Worm (Caenorhabditis elegans) whole organism, L1 larva: ENCODE measurements around the gene lgc-27.

Experiments used
- C04F5.9 ChIP-seq: sonication (generic microtip); optimal IDR thresholded peaks from 2 replicates; lab custom pipeline; 2016; ENCODE audit warnings: missing genetic modification characterization, missing compliant biosample characterization
- C16A3.4 ChIP-seq: fragments of 150-350 bp; optimal IDR thresholded peaks from 2 replicates; lab custom pipeline; 2014; ENCODE audit warnings: missing biosample characterization, missing genetic modification characterization
- C34B4.2 ChIP-seq: sonication (generic microtip); optimal IDR thresholded peaks from 2 replicates; lab custom pipeline; 2017; ENCODE audit warnings: mild to moderate bottlenecking, missing genetic modification characterization, missing compliant biosample characterization
- aha-1 ChIP-seq: fragments of 150-350 bp; optimal IDR thresholded peaks from 2 replicates; lab custom pipeline; 2014; ENCODE audit warnings: missing biosample characterization, missing genetic modification characterization
- aly-2 ChIP-seq: fragments of 150-350 bp; optimal IDR thresholded peaks from 2 replicates; lab custom pipeline; 2014; ENCODE audit warnings: missing biosample characterization, missing genetic modification characterization
- blmp-1 ChIP-seq: fragments of 150-350 bp; optimal IDR thresholded peaks from 2 replicates; lab custom pipeline; 2014; ENCODE audit warnings: missing biosample characterization, missing genetic modification characterization
- ceh-63 ChIP-seq: fragments of 200-800 bp; sonication (Bioruptor generic); optimal IDR thresholded peaks from 2 replicates; lab custom pipeline; 2018; ENCODE audit warnings: mild to moderate bottlenecking, missing genetic modification characterization, missing compliant biosample characterization
- ceh-8 ChIP-seq: fragments of 200-800 bp; sonication (Bioruptor generic); optimal IDR thresholded peaks from 2 replicates; lab custom pipeline; 2018; ENCODE audit warnings: mild to moderate bottlenecking, missing genetic modification characterization, moderate library complexity, missing compliant biosample characterization
- ceh-82 ChIP-seq, 3 experiments: fragments of 150-350 bp in 1 of 3; sonication (generic microtip) in 2 of 3; optimal IDR thresholded peaks; 2 replicates each; lab custom pipeline; 2014 to 2017; ENCODE audit warnings: missing biosample characterization in 3 of 3, missing genetic modification characterization in 3 of 3
- ceh-88 ChIP-seq: fragments of 200-800 bp; sonication (Bioruptor generic); IDR thresholded peaks from 2 replicates; pipeline ENCODE4 v1.3.6; 2022; ENCODE audit warnings: missing genetic modification characterization, missing compliant biosample characterization
- ceh-90 ChIP-seq: sonication (generic microtip); optimal IDR thresholded peaks from 2 replicates; lab custom pipeline; 2016; ENCODE audit warnings: missing genetic modification characterization, missing compliant biosample characterization
- ces-1 ChIP-seq: fragments of 150-350 bp; optimal IDR thresholded peaks from 2 replicates; lab custom pipeline; 2014; ENCODE audit warnings: missing biosample characterization, missing genetic modification reagents, missing genetic modification characterization
- dsc-1 ChIP-seq: sonication (generic microtip); optimal IDR thresholded peaks from 2 replicates; lab custom pipeline; 2016; ENCODE audit warnings: mild to moderate bottlenecking, missing genetic modification characterization, missing compliant biosample characterization
- efl-1 ChIP-seq, 4 experiments: fragments of 150-350 bp; optimal IDR thresholded peaks in 3 of 4; peaks in 1 of 4; 1 replicate in 1 of 4; 2 replicates in 3 of 4; lab custom pipeline; 2014; ENCODE audit warnings: missing biosample characterization in 2 of 4, missing genetic modification characterization in 2 of 4, missing genetic modification reagents in 2 of 4
- efl-3 ChIP-seq: fragments of 200-800 bp; sonication (Bioruptor generic); optimal IDR thresholded peaks from 2 replicates; lab custom pipeline; 2018; ENCODE audit warnings: mild to moderate bottlenecking, missing genetic modification characterization, missing compliant biosample characterization
- egl-13 ChIP-seq: sonication (generic microtip); optimal IDR thresholded peaks from 2 replicates; lab custom pipeline; 2016; ENCODE audit warnings: missing genotype, missing genetic modification reagents, missing genetic modification characterization, missing compliant biosample characterization
- fkh-4 ChIP-seq: sonication (generic microtip); optimal IDR thresholded peaks from 2 replicates; lab custom pipeline; 2016; ENCODE audit warnings: missing compliant biosample characterization, missing genetic modification characterization, borderline replicate concordance
- grh-1 ChIP-seq: fragments of 200-800 bp; sonication (Bioruptor generic); IDR thresholded peaks from 2 replicates; pipeline ENCODE4 v1.3.6; 2022; ENCODE audit warnings: missing genetic modification reagents, missing genetic modification characterization, missing compliant biosample characterization
- hlh-17 ChIP-seq: fragments of 200-800 bp; sonication (Bioruptor generic); optimal IDR thresholded peaks from 2 replicates; lab custom pipeline; 2018; ENCODE audit warnings: missing genetic modification characterization, mild to moderate bottlenecking, missing compliant biosample characterization, moderate library complexity, borderline replicate concordance
- hlh-4 ChIP-seq: sonication (generic microtip); optimal IDR thresholded peaks from 2 replicates; lab custom pipeline; 2016; ENCODE audit warnings: mild to moderate bottlenecking, missing genetic modification characterization, missing compliant biosample characterization
- hpl-2 ChIP-seq: fragments of 150-350 bp; optimal IDR thresholded peaks from 2 replicates; lab custom pipeline; 2014; ENCODE audit warnings: missing biosample characterization, missing genetic modification reagents, missing genetic modification characterization
- irx-1 ChIP-seq: sonication (generic microtip); optimal IDR thresholded peaks from 2 replicates; lab custom pipeline; 2016; ENCODE audit warnings: missing genetic modification characterization, missing compliant biosample characterization
- isw-1 ChIP-seq: fragments of 200-800 bp; sonication (Bioruptor generic); IDR thresholded peaks from 2 replicates; pipeline ENCODE4 v1.3.6; 2022; ENCODE audit warnings: missing genetic modification characterization, missing compliant biosample characterization
- jun-1 ChIP-seq: fragments of 150-350 bp; optimal IDR thresholded peaks from 2 replicates; lab custom pipeline; 2014; ENCODE audit warnings: missing biosample characterization, missing genetic modification reagents, missing genetic modification characterization
- lin-15B ChIP-seq: fragments of 150-350 bp; sonication (generic microtip); optimal IDR thresholded peaks from 3 replicates; lab custom pipeline; 2014; ENCODE audit warnings: missing biosample characterization, missing genetic modification characterization
- lin-35 ChIP-seq, 2 experiments: fragments of 150-350 bp; optimal IDR thresholded peaks; 2 replicates each; lab custom pipeline; 2014; ENCODE audit warnings: missing biosample characterization in 2 of 2, missing genetic modification characterization in 2 of 2, missing genetic modification reagents in 2 of 2
- lin-39 ChIP-seq: fragments of 150-350 bp; optimal IDR thresholded peaks from 2 replicates; lab custom pipeline; 2014; ENCODE audit warnings: missing biosample characterization, missing genetic modification reagents, missing genetic modification characterization
- lsy-2 ChIP-seq, 2 experiments: fragments of 150-350 bp; optimal IDR thresholded peaks; 2 replicates each; lab custom pipeline; 2014; ENCODE audit warnings: missing biosample characterization in 2 of 2, missing genetic modification characterization in 2 of 2
- mef-2 ChIP-seq: fragments of 150-350 bp; optimal IDR thresholded peaks from 2 replicates; lab custom pipeline; 2014; ENCODE audit warnings: missing biosample characterization, missing genetic modification characterization
- nhr-11 ChIP-seq: fragments of 150-350 bp; optimal IDR thresholded peaks from 2 replicates; lab custom pipeline; 2014; ENCODE audit warnings: missing biosample characterization, missing genetic modification characterization
- nhr-19 ChIP-seq: fragments of 200-800 bp; sonication (Bioruptor generic); conservative IDR thresholded peaks from 2 replicates; pipeline ENCODE4 v1.3.6; 2022; ENCODE audit warnings: missing genetic modification characterization, missing compliant biosample characterization
- nhr-20 ChIP-seq: sonication (generic microtip); optimal IDR thresholded peaks from 2 replicates; lab custom pipeline; 2016; ENCODE audit warnings: mild to moderate bottlenecking, missing genetic modification characterization, missing compliant biosample characterization
- nhr-237 ChIP-seq: fragments of 150-350 bp; optimal IDR thresholded peaks from 2 replicates; lab custom pipeline; 2014; ENCODE audit warnings: missing biosample characterization, missing genetic modification characterization
- nhr-76 ChIP-seq: sonication (generic microtip); optimal IDR thresholded peaks from 2 replicates; lab custom pipeline; 2017; ENCODE audit warnings: missing biosample characterization, missing genetic modification characterization
- nhr-84 ChIP-seq: sonication (generic microtip); optimal IDR thresholded peaks from 2 replicates; lab custom pipeline; 2017; ENCODE audit warnings: missing biosample characterization, missing genetic modification characterization
- pag-3 ChIP-seq: sonication (generic microtip); optimal IDR thresholded peaks from 2 replicates; lab custom pipeline; 2017; ENCODE audit warnings: missing genetic modification characterization, mild to moderate bottlenecking, missing compliant biosample characterization, antibody characterized with exemption, borderline replicate concordance; ENCODE audit not compliant: insufficient read depth
- pax-3 ChIP-seq: fragments of 200-800 bp; sonication (Bioruptor generic); optimal IDR thresholded peaks from 2 replicates; lab custom pipeline; 2018; ENCODE audit warnings: mild to moderate bottlenecking, missing genetic modification characterization, moderate library complexity, missing compliant biosample characterization
- pqm-1 ChIP-seq: sonication (generic microtip); optimal IDR thresholded peaks from 3 replicates; lab custom pipeline; 2017; ENCODE audit warnings: missing biosample characterization, missing genetic modification characterization
- rnt-1 ChIP-seq: sonication (generic microtip); optimal IDR thresholded peaks from 2 replicates; lab custom pipeline; 2016; ENCODE audit warnings: mild to moderate bottlenecking, missing genetic modification characterization, moderate library complexity, missing compliant biosample characterization
- skn-1 ChIP-seq: fragments of 150-350 bp; optimal IDR thresholded peaks from 2 replicates; lab custom pipeline; 2014; ENCODE audit warnings: missing biosample characterization, missing genetic modification characterization
- snpc-4 ChIP-seq: fragments of 150-350 bp; optimal IDR thresholded peaks from 2 replicates; lab custom pipeline; 2014; ENCODE audit warnings: missing biosample characterization, missing genetic modification characterization
- sox-4 ChIP-seq: sonication (generic microtip); optimal IDR thresholded peaks from 2 replicates; lab custom pipeline; 2016; ENCODE audit warnings: missing genetic modification characterization, missing compliant biosample characterization
- sptf-1 ChIP-seq: fragments of 150-350 bp; optimal IDR thresholded peaks from 2 replicates; lab custom pipeline; 2014; ENCODE audit warnings: missing biosample characterization, missing genetic modification characterization
- tbx-2 ChIP-seq: sonication (generic microtip); optimal IDR thresholded peaks from 2 replicates; lab custom pipeline; 2016; ENCODE audit warnings: missing genetic modification characterization, missing compliant biosample characterization
- unc-130 ChIP-seq: fragments of 150-350 bp; optimal IDR thresholded peaks from 2 replicates; lab custom pipeline; 2017; ENCODE audit warnings: missing biosample characterization, missing genetic modification characterization, inconsistent platforms
- unc-30 ChIP-seq: sonication (generic microtip); optimal IDR thresholded peaks from 2 replicates; lab custom pipeline; 2017; ENCODE audit warnings: missing biosample characterization, missing genetic modification characterization
- unc-62 ChIP-seq: fragments of 150-350 bp; optimal IDR thresholded peaks from 2 replicates; lab custom pipeline; 2014; ENCODE audit warnings: missing biosample characterization, missing genetic modification reagents, missing genetic modification characterization
- unc-86 ChIP-seq: sonication (generic microtip); optimal IDR thresholded peaks from 2 replicates; lab custom pipeline; 2016; ENCODE audit warnings: missing genetic modification characterization, missing compliant biosample characterization
- vab-15 ChIP-seq: sonication (generic microtip); optimal IDR thresholded peaks from 2 replicates; lab custom pipeline; 2017; ENCODE audit warnings: missing genotype, mild to moderate bottlenecking, missing genetic modification characterization, missing compliant biosample characterization
- xbp-1 ChIP-seq: sonication (generic microtip); optimal IDR thresholded peaks from 2 replicates; lab custom pipeline; 2016; ENCODE audit warnings: missing genetic modification characterization, missing compliant biosample characterization
- zag-1 ChIP-seq: fragments of 150-350 bp; optimal IDR thresholded peaks from 2 replicates; lab custom pipeline; 2014; ENCODE audit warnings: missing biosample characterization, missing genetic modification characterization
- ztf-11 ChIP-seq, 2 experiments: sonication (generic microtip); optimal IDR thresholded peaks; 2 replicates each; lab custom pipeline; 2016 to 2017; ENCODE audit warnings: missing genetic modification characterization in 2 of 2, missing biosample characterization in 1 of 2, missing compliant biosample characterization in 1 of 2
- ztf-4 ChIP-seq: fragments of 150-350 bp; optimal IDR thresholded peaks from 2 replicates; lab custom pipeline; 2014; ENCODE audit warnings: missing biosample characterization, missing genetic modification characterization

The lgc-27 gene

ce11 chrII:4698266-4698771, 49.4 kb downstream of the lgc-27 start, which contains the start of the genes rpn-5 and scc-1:
Gene rpn-5 (minus strand): TSS chrII:4698427.
Gene scc-1 (plus strand): TSS chrII:4698721.
- TF ChIP-seq vab-15 (tag; lab: Kevin White, UChicago) (peak; percentile 62), lin-15B (peak; percentile 66), efl-1 (optimal IDR thresholded peaks at IDR 0.05; lab: Kevin White, UChicago) (peak; percentile 93 to 96), efl-1 (GFP tag; optimal IDR thresholded peaks at IDR 0.05 in 1 of 2; lab: Kevin White, UChicago) (peak; percentile 94 to 99), ceh-88 (GFP tag; lab: Robert Waterston, UW) (peak; percentile 22; the same call in 1 of the 2 replicates), ceh-82 (tag; optimal IDR thresholded peaks at IDR 0.05; lab: Kevin White, UChicago) (peak in 2 of 3 experiments; percentile 59 to 81), xbp-1 (tag; lab: Kevin White, UChicago) (peak; percentile 66), ceh-8 (peak; percentile 45), tbx-2 (peak; percentile 67), C34B4.2 (tag; lab: Kevin White, UChicago) (no peak), aha-1 (tag; lab: Kevin White, UChicago) (no peak), ztf-11 (tag; optimal IDR thresholded peaks at IDR 0.05; lab: Kevin White, UChicago) (peak in 1 of 2 experiments; percentile 15), grh-1 (GFP tag; lab: Robert Waterston, UW) (no peak), nhr-76 (tag; lab: Kevin White, UChicago) (no peak), nhr-19 (GFP tag; lab: Robert Waterston, UW) (peak; percentile 70), nhr-237 (tag; lab: Kevin White, UChicago) (no peak), mef-2 (tag; lab: Kevin White, UChicago) (no peak), jun-1 (peak; percentile 10), C04F5.9 (tag; lab: Kevin White, UChicago) (no peak), snpc-4 (tag; lab: Kevin White, UChicago) (peak; percentile 24), pag-3 (tag; lab: Kevin White, UChicago) (no peak), irx-1 (tag; lab: Kevin White, UChicago) (no peak), hpl-2 (GFP tag; lab: Kevin White, UChicago) (no peak), unc-130 (tag; lab: Kevin White, UChicago) (peak; percentile 84), rnt-1 (tag; lab: Kevin White, UChicago) (peak; percentile 77), efl-3 (GFP tag; lab: Kevin White, UChicago) (no peak), unc-30 (no peak), ceh-63 (no peak), isw-1 (GFP tag; lab: Robert Waterston, UW) (peak; percentile 77), skn-1 (tag; lab: Kevin White, UChicago) (peak; percentile 100), fkh-4 (tag; lab: Kevin White, UChicago) (no peak), sox-4 (tag; lab: Kevin White, UChicago) (no peak), blmp-1 (tag; lab: Kevin White, UChicago) (peak; percentile 75), ceh-90 (tag; lab: Kevin White, UChicago) (peak; percentile 39), unc-62 (no peak), dsc-1 (tag; lab: Kevin White, UChicago) (peak; percentile 58), ces-1 (no peak), hlh-17 (GFP tag; lab: Kevin White, UChicago) (no peak), zag-1 (tag; lab: Kevin White, UChicago) (no peak), pax-3 (tag; lab: Kevin White, UChicago) (no peak), hlh-4 (tag; lab: Kevin White, UChicago) (no peak), aly-2 (no peak), ztf-4 (tag; lab: Kevin White, UChicago) (peak; percentile 17), unc-86 (peak; percentile 45), C16A3.4 (peak; percentile 84), sptf-1 (tag; lab: Kevin White, UChicago) (no peak), lsy-2 (tag; optimal IDR thresholded peaks at IDR 0.05; lab: Kevin White, UChicago) (peak; percentile 99 to 100), nhr-11 (peak; percentile 50), egl-13 (tag; lab: Kevin White, UChicago) (no peak), nhr-84 (no peak), lin-35 (GFP tag; optimal IDR thresholded peaks at IDR 0.05; lab: Kevin White, UChicago) (peak; percentile 92 to 97), nhr-20 (tag; lab: Kevin White, UChicago) (peak; percentile 72), pqm-1 (tag; lab: Kevin White, UChicago) (no peak), lin-39 (tag; lab: Kevin White, UChicago) (peak; percentile 56)
